Worm (Caenorhabditis elegans): ENCODE measurements around the gene cdc-48.2.

DNA sequence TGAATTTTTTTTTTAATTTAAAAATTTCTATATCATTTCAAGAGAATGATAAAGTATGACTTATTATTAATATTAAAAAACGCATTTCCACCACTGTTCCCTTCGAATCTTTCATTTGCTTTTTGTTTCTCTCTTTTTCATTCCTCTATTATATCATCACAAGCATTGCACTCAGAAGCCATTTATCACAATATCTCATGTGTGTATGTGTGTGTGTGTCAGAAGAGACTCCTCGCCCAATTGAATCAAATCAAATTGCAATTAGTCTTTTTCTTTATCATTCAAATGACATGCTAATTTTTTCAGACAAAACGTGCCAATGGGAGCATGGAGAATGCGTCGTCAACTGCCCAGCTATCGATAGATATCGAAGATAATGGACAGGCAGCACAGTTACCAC is 22.1 kb upstream of the cdc-48.2 start, which contains the start of gene unc-105:
- TF ChIP-seq hnd-1 (tag; optimal IDR thresholded peaks at IDR 0.05) = no peak
- TF ChIP-seq pes-1 (GFP tag; IDR thresholded peaks at IDR 0.05) = no peak
- TF ChIP-seq scrt-1 (GFP tag; IDR thresholded peaks at IDR 0.05) = no peak
- no peak for TF ChIP-seq tra-4 (tag; optimal IDR thresholded peaks at IDR 0.05)
- TF ChIP-seq sea-1 (GFP tag; conservative IDR thresholded peaks at IDR 0.05) = no peak

Measured in whole organism, early embryonic.